Comparison of ENCODE assay signal across 4 fruit fly cellular contexts in genomic region chr3R:19569139-19569538, dm6.
TF ChIP-seq lines count a peak whose summit lies in the region.

No protein-coding gene starts in this region.

- TF ChIP-seq CTCF in whole organism, embryonic (GFP tag; optimal IDR thresholded peaks at IDR 0.05; lab: Kevin White, UChicago), result no peak

TF ChIP-seq in whole organism, embryonic, 481 proteins besides CTCF, POLR2A, EP300 and RAD21:
- TF ChIP-seq Aef1 (GFP tag; IDR thresholded peaks at IDR 0.05; lab: Robert Waterston, UW) (peak; percentile 29; the same call in 1 of the 3 replicates), CG8359 (GFP tag; optimal IDR thresholded peaks at IDR 0.05; lab: Kevin White, UChicago; ENCODE audit: borderline replicate concordance) (peak; percentile 50), HLH54F (GFP tag; optimal IDR thresholded peaks at IDR 0.05; lab: Kevin White, UChicago) (no peak), hkb (optimal IDR thresholded peaks at IDR 0.05; lab: Kevin White, UChicago) (peak; percentile 59), hkb (GFP tag; IDR thresholded peaks at IDR 0.05; lab: Robert Waterston, UW) (no peak), CG34422 (GFP tag; IDR thresholded peaks at IDR 0.05; lab: Robert Waterston, UW) (peak; percentile 51; the same call in 1 of the 3 replicates), da (GFP tag; optimal IDR thresholded peaks at IDR 0.05; lab: Kevin White, UChicago) (no peak), repo (GFP tag; optimal IDR thresholded peaks at IDR 0.05; lab: Kevin White, UChicago) (no peak), Hand (GFP tag; optimal IDR thresholded peaks at IDR 0.05; lab: Kevin White, UChicago) (no peak), sens (GFP tag; lab: Kevin White, UChicago) (peak; percentile 50), Dll (GFP tag; IDR thresholded peaks at IDR 0.05; lab: Robert Waterston, UW; ENCODE audit: partially characterized antibody) (0 out of 4 replicates have a peak, but pooled peaks have one; percentile 3), nom (GFP tag; optimal IDR thresholded peaks at IDR 0.05; lab: Kevin White, UChicago) (peak; percentile 9), Jarid2 (GFP tag; optimal IDR thresholded peaks at IDR 0.05; lab: Kevin White, UChicago) (peak; percentile 65), fd3F (GFP tag; optimal IDR thresholded peaks at IDR 0.05; lab: Kevin White, UChicago) (no peak), CG4360 (GFP tag; IDR thresholded peaks at IDR 0.05; lab: Robert Waterston, UW) (0 out of 2 replicates have a peak, but pooled peaks have one; percentile 8)

TF ChIP-seq in whole organism, prepupa, 60 proteins besides CTCF, POLR2A, EP300 and RAD21 (continues in another document):
- TF ChIP-seq Hr38 (GFP tag; optimal IDR thresholded peaks at IDR 0.05; lab: Kevin White, UChicago) (no peak), CG7368 (GFP tag; optimal IDR thresholded peaks at IDR 0.05; lab: Kevin White, UChicago) (no peak), dsx (GFP tag; optimal IDR thresholded peaks at IDR 0.05; lab: Kevin White, UChicago; ENCODE audit: poor library complexity, severe bottlenecking) (no peak), fd85E (GFP tag; optimal IDR thresholded peaks at IDR 0.05; lab: Kevin White, UChicago) (no peak), salr (GFP tag; optimal IDR thresholded peaks at IDR 0.05; lab: Kevin White, UChicago) (peak in 1 of 2 experiments; percentile 3), CG6854 (GFP tag; optimal IDR thresholded peaks at IDR 0.05; lab: Kevin White, UChicago) (no peak), CG4318 (GFP tag; optimal IDR thresholded peaks at IDR 0.05; lab: Kevin White, UChicago) (no peak), Eip75B (GFP tag; optimal IDR thresholded peaks at IDR 0.05; lab: Kevin White, UChicago) (no peak), esn (GFP tag; optimal IDR thresholded peaks at IDR 0.05; lab: Kevin White, UChicago) (no peak), CG10631 (GFP tag; optimal IDR thresholded peaks at IDR 0.05; lab: Kevin White, UChicago) (no peak), CG6808 (GFP tag; optimal IDR thresholded peaks at IDR 0.05; lab: Kevin White, UChicago) (no peak), Eip93F (GFP tag; optimal IDR thresholded peaks at IDR 0.05; lab: Kevin White, UChicago) (no peak), svp (GFP tag; lab: Kevin White, UChicago) (peak; percentile 59), fd59A (GFP tag; optimal IDR thresholded peaks at IDR 0.05; lab: Kevin White, UChicago) (no peak), Hr39 (GFP tag; optimal IDR thresholded peaks at IDR 0.05; lab: Kevin White, UChicago) (no peak), Sox14 (GFP tag; optimal IDR thresholded peaks at IDR 0.05; lab: Kevin White, UChicago) (no peak), net (GFP tag; optimal IDR thresholded peaks at IDR 0.05; lab: Kevin White, UChicago) (peak; percentile 19), eg (GFP tag; IDR thresholded peaks at IDR 0.05; lab: Robert Waterston, UW) (peak; percentile 49; the same call in 1 of the 3 replicates), CG16779 (tag; optimal IDR thresholded peaks at IDR 0.05; lab: Kevin White, UChicago) (no peak), Blimp-1 (GFP tag; optimal IDR thresholded peaks at IDR 0.05; lab: Kevin White, UChicago) (no peak), CG10669 (GFP tag; optimal IDR thresholded peaks at IDR 0.05; lab: Kevin White, UChicago) (no peak), CG32006 (GFP tag; optimal IDR thresholded peaks at IDR 0.05; lab: Kevin White, UChicago) (no peak), CG3032 (tag; optimal IDR thresholded peaks at IDR 0.05; lab: Kevin White, UChicago) (no peak), ss (GFP tag; optimal IDR thresholded peaks at IDR 0.05; lab: Kevin White, UChicago) (peak in 1 of 2 experiments; percentile 24), Eip78C (GFP tag; lab: Kevin White, UChicago) (peak; percentile 64), CG3919 (GFP tag; optimal IDR thresholded peaks at IDR 0.05; lab: Kevin White, UChicago) (no peak), pdm3 (GFP tag; optimal IDR thresholded peaks at IDR 0.05; lab: Kevin White, UChicago) (no peak)

TF ChIP-seq in whole organism, pupa, 21 proteins besides CTCF, POLR2A, EP300 and RAD21:
- TF ChIP-seq D1 (tag; optimal IDR thresholded peaks at IDR 0.05; lab: Kevin White, UChicago), result peak; percentile 60
- no peak for TF ChIP-seq CG17806 (tag; optimal IDR thresholded peaks at IDR 0.05; lab: Kevin White, UChicago)
- TF ChIP-seq Ets98B (GFP tag; IDR thresholded peaks at IDR 0.05; lab: Robert Waterston, UW), result 0 out of 2 replicates have a peak, but pooled peaks have one; percentile 50
- TF ChIP-seq CG4496 (GFP tag; IDR thresholded peaks at IDR 0.05; lab: Robert Waterston, UW), result 0 out of 3 replicates have a peak, but pooled peaks have one; percentile 50
- no peak for TF ChIP-seq CG10348 (GFP tag; IDR thresholded peaks at IDR 0.05; lab: Robert Waterston, UW)
- no peak; the same call in 2 of the 3 replicates for TF ChIP-seq fd96Ca (GFP tag; IDR thresholded peaks at IDR 0.05; lab: Robert Waterston, UW)

TF ChIP-seq in whole organism, wandering third instar larva, 38 proteins besides CTCF, POLR2A, EP300 and RAD21:
- TF ChIP-seq br (GFP tag; optimal IDR thresholded peaks at IDR 0.05; lab: Kevin White, UChicago) (no peak), rgr (GFP tag; optimal IDR thresholded peaks at IDR 0.05; lab: Kevin White, UChicago) (no peak), fru (GFP tag; optimal IDR thresholded peaks at IDR 0.05; lab: Kevin White, UChicago) (no peak), CG9705 (GFP tag; optimal IDR thresholded peaks at IDR 0.05; lab: Kevin White, UChicago) (no peak), sage (GFP tag; optimal IDR thresholded peaks at IDR 0.05; lab: Kevin White, UChicago) (no peak), Dfd (GFP tag; optimal IDR thresholded peaks at IDR 0.05; lab: Kevin White, UChicago) (no peak), ey (GFP tag; optimal IDR thresholded peaks at IDR 0.05; lab: Kevin White, UChicago) (no peak), OdsH (GFP tag; optimal IDR thresholded peaks at IDR 0.05; lab: Kevin White, UChicago) (no peak), Vsx2 (GFP tag; optimal IDR thresholded peaks at IDR 0.05; lab: Kevin White, UChicago; ENCODE audit: partially characterized antibody) (peak; percentile 17), jim (GFP tag; optimal IDR thresholded peaks at IDR 0.05; lab: Kevin White, UChicago) (peak; percentile 69), psq (GFP tag; optimal IDR thresholded peaks at IDR 0.05; lab: Kevin White, UChicago) (no peak)
